Worm (Caenorhabditis elegans): Measurements from ENCODE around the gene Y57A10A.29.

DNA sequence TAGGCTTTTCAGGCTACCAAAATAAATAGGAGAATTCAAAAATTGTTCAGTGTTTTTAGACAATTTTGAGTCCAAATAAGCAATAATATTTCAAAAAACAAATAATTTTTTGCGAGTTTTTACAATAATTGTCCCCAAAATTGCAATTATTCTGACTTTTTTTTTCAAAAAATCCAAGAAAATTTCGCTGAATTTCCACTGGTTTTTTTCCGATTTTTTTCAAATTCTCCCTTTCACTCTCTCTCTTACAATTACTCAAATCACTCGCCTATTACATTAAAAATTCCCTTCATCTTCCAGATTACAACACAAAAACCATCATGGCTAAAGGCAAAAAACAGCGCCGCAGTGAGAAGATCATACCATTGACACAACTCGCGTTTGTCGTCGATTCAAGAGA is 9.7 kb downstream of the Y57A10A.29 start, which contains the start of gene Y57A10A.31:
- TF ChIP-seq pha-4 (tag; optimal IDR thresholded peaks at IDR 0.05), result no peak
- no peak for TF ChIP-seq nfya-1 (tag; optimal IDR thresholded peaks at IDR 0.05)
- no peak for TF ChIP-seq ama-1 (optimal IDR thresholded peaks at IDR 0.05)
- TF ChIP-seq ztf-16 (tag; optimal IDR thresholded peaks at IDR 0.05), result no peak
- TF ChIP-seq hlh-6 (tag; optimal IDR thresholded peaks at IDR 0.05), result no peak
- TF ChIP-seq ceh-22 (tag; optimal IDR thresholded peaks at IDR 0.05), result no peak
- TF ChIP-seq syd-9 (tag; optimal IDR thresholded peaks at IDR 0.05), result no peak

Data from whole organism, late embryonic.